Fruit fly (Drosophila melanogaster): Measurements from ENCODE around the gene Larp4B.

The Larp4B gene

DNA sequence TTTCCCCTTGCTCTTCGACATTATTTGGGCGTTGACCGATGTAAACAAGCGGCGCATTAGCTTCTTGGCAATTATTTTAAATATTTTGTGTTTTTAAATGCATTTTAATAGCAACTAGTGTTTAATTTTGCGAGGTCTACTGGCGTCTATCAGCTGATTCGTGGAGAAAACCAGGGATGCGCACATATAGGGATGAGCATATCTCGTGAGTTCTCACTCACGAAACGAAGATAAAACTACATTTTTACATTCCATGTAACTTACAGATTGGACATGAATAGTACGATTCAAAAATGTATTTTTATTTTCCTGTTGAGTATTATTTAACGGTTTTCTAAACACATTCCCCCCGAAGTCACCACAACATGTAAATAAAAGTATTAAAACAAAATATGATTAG is 27.2 kb upstream of the Larp4B start, which contains the start of gene CG14966 (continued):
- peak; percentile 44 for TF ChIP-seq CG12769 (tag; optimal IDR thresholded peaks at IDR 0.05)
- no peak for TF ChIP-seq en (GFP tag; optimal IDR thresholded peaks at IDR 0.05)
- peak; percentile 79 for TF ChIP-seq CG34376 (GFP tag; optimal IDR thresholded peaks at IDR 0.05)
- TF ChIP-seq nerfin-1 (tag; optimal IDR thresholded peaks at IDR 0.05): peak; percentile 31
- peak; percentile 11; the same call in 1 of the 2 replicates for TF ChIP-seq ttk (GFP tag; IDR thresholded peaks at IDR 0.05)
- TF ChIP-seq trem (tag; optimal IDR thresholded peaks at IDR 0.05): peak; percentile 76
- TF ChIP-seq lab (GFP tag; optimal IDR thresholded peaks at IDR 0.05): peak; percentile 14
- TF ChIP-seq CG6813 (GFP tag; optimal IDR thresholded peaks at IDR 0.05): no peak
- peak; percentile 30 for TF ChIP-seq CG33213 (GFP tag; optimal IDR thresholded peaks at IDR 0.05)
- TF ChIP-seq hkb (optimal IDR thresholded peaks at IDR 0.05): no peak
- no peak for TF ChIP-seq hkb (GFP tag; IDR thresholded peaks at IDR 0.05)
- no peak for TF ChIP-seq CG9437 (GFP tag; optimal IDR thresholded peaks at IDR 0.05)
- peak; percentile 84 to 98 for TF ChIP-seq crp (GFP tag; optimal IDR thresholded peaks at IDR 0.05)
- peak; percentile 17 for TF ChIP-seq lbe (GFP tag; optimal IDR thresholded peaks at IDR 0.05)
- no peak for TF ChIP-seq CG10321 (GFP tag; IDR thresholded peaks at IDR 0.05)
- TF ChIP-seq sima (GFP tag; optimal IDR thresholded peaks at IDR 0.05): no peak
- TF ChIP-seq tll (GFP tag; optimal IDR thresholded peaks at IDR 0.05): no peak
- TF ChIP-seq GATAe (GFP tag; conservative IDR thresholded peaks at IDR 0.05): no peak
- TF ChIP-seq CG9932 (GFP tag; IDR thresholded peaks at IDR 0.05): peak; percentile 78
- TF ChIP-seq inv (GFP tag; IDR thresholded peaks at IDR 0.05; ENCODE audit: partially characterized antibody): peak; percentile 78
- TF ChIP-seq CG14441 (GFP tag; IDR thresholded peaks at IDR 0.05): 0 out of 2 replicates have a peak, but pooled peaks have one; percentile 16
- TF ChIP-seq CG10654 (GFP tag; optimal IDR thresholded peaks at IDR 0.05): no peak
- peak; percentile 66; the same call in 1 of the 2 replicates for TF ChIP-seq nerfin-2 (GFP tag; IDR thresholded peaks at IDR 0.05; ENCODE audit: partially characterized antibody)
- TF ChIP-seq CG15514 (GFP tag; optimal IDR thresholded peaks at IDR 0.05): peak; percentile 83
- peak; percentile 79 for TF ChIP-seq YL-1 (GFP tag; optimal IDR thresholded peaks at IDR 0.05)
- peak; percentile 56 for TF ChIP-seq lilli (GFP tag; optimal IDR thresholded peaks at IDR 0.05)
- no peak for TF ChIP-seq NC2α (GFP tag; optimal IDR thresholded peaks at IDR 0.05)
- no peak for TF ChIP-seq CG43689 (GFP tag; IDR thresholded peaks at IDR 0.05)
- TF ChIP-seq CG3995 (GFP tag; optimal IDR thresholded peaks at IDR 0.05): peak; percentile 15
- peak; percentile 32 for TF ChIP-seq CG11504 (tag; optimal IDR thresholded peaks at IDR 0.05)
- TF ChIP-seq ERR (GFP tag; optimal IDR thresholded peaks at IDR 0.05): peak; percentile 25
- peak; percentile 43 for TF ChIP-seq nmo (GFP tag; optimal IDR thresholded peaks at IDR 0.05)
- TF ChIP-seq CG11085 (GFP tag; IDR thresholded peaks at IDR 0.05): no peak
- TF ChIP-seq emc (GFP tag; optimal IDR thresholded peaks at IDR 0.05): no peak
- no peak for TF ChIP-seq oc (tag; optimal IDR thresholded peaks at IDR 0.05)
- TF ChIP-seq gfzf (GFP tag; optimal IDR thresholded peaks at IDR 0.05): peak; percentile 42
- no peak for TF ChIP-seq CG8089 (GFP tag; optimal IDR thresholded peaks at IDR 0.05)
- no peak for TF ChIP-seq CG12071 (GFP tag; optimal IDR thresholded peaks at IDR 0.05)
- TF ChIP-seq z (GFP tag; IDR thresholded peaks at IDR 0.05): no peak
- TF ChIP-seq Side (GFP tag; optimal IDR thresholded peaks at IDR 0.05): peak; percentile 25
- peak; percentile 90 for TF ChIP-seq CG34224 (GFP tag; IDR thresholded peaks at IDR 0.05; ENCODE audit: partially characterized antibody)
- TF ChIP-seq vnd (GFP tag; IDR thresholded peaks at IDR 0.05; ENCODE audit: partially characterized antibody): peak; percentile 75
- TF ChIP-seq CG1832 (GFP tag; optimal IDR thresholded peaks at IDR 0.05): no peak
- TF ChIP-seq CG10267 (tag; optimal IDR thresholded peaks at IDR 0.05): peak; percentile 68
- peak; percentile 32 for TF ChIP-seq CG12155 (GFP tag; optimal IDR thresholded peaks at IDR 0.05)
- TF ChIP-seq dpn (GFP tag; optimal IDR thresholded peaks at IDR 0.05): peak; percentile 20 to 48
- TF ChIP-seq sob (GFP tag; IDR thresholded peaks at IDR 0.05): 0 out of 2 replicates have a peak, but pooled peaks have one; percentile 38
- no peak for TF ChIP-seq seq (GFP tag; IDR thresholded peaks at IDR 0.05)
- TF ChIP-seq dan (GFP tag; IDR thresholded peaks at IDR 0.05): no peak
- no peak for TF ChIP-seq CG14667 (GFP tag; IDR thresholded peaks at IDR 0.05)

All from whole organism, embryonic.